Worm (Caenorhabditis elegans) whole organism, L4 larva: ENCODE results near the gene Y55F3AM.9.

Experiments
- F10B5.3 ChIP-seq: sonication (generic microtip); optimal IDR thresholded peaks from 2 replicates; lab custom pipeline; 2016; ENCODE audit warnings: mild to moderate bottlenecking, missing genetic modification characterization, missing compliant biosample characterization
- F26F4.8 ChIP-seq: fragments of 200-800 bp; sonication (Bioruptor generic); conservative IDR thresholded peaks from 2 replicates; pipeline ENCODE4 v1.3.6; 2022; ENCODE audit warnings: missing genetic modification characterization, missing compliant biosample characterization
- F37D6.2 ChIP-seq: sonication (generic microtip); optimal IDR thresholded peaks from 2 replicates; lab custom pipeline; 2016; ENCODE audit warnings: mild to moderate bottlenecking, missing genetic modification characterization, missing compliant biosample characterization
- F49E8.2 ChIP-seq: sonication (generic microtip); optimal IDR thresholded peaks from 2 replicates; lab custom pipeline; 2016; ENCODE audit warnings: missing compliant biosample characterization, mild to moderate bottlenecking, missing genetic modification characterization, borderline replicate concordance
- T26A8.4 ChIP-seq: fragments of 200-800 bp; sonication (Bioruptor generic); IDR thresholded peaks from 2 replicates; pipeline ENCODE4 v1.3.6; 2022; ENCODE audit warnings: missing genetic modification characterization, missing compliant biosample characterization
- Y48G9A.11 ChIP-seq: fragments of 200-800 bp; sonication (Bioruptor generic); IDR thresholded peaks from 2 replicates; pipeline ENCODE4 v1.3.6; 2022; ENCODE audit warnings: missing genetic modification reagents, missing genetic modification characterization, missing compliant biosample characterization
- aha-1 ChIP-seq: fragments of 150-350 bp; peaks from one replicate; lab custom pipeline; 2014; ENCODE audit warnings: missing biosample characterization, missing genetic modification characterization
- ceh-28 ChIP-seq: fragments of 150-350 bp; optimal IDR thresholded peaks from 2 replicates; lab custom pipeline; 2014; ENCODE audit warnings: missing biosample characterization, missing genetic modification reagents, missing genetic modification characterization
- ceh-62 ChIP-seq: sonication (generic microtip); optimal IDR thresholded peaks from 2 replicates; lab custom pipeline; 2017; ENCODE audit warnings: missing biosample characterization, missing genetic modification characterization
- daf-16 ChIP-seq, 3 experiments: sonication (generic microtip); optimal IDR thresholded peaks; 2 replicates each; lab custom pipeline; 2016 to 2017; ENCODE audit warnings: missing genetic modification characterization in 3 of 3, missing genetic modification reagents in 3 of 3, mild to moderate bottlenecking in 2 of 3, missing compliant biosample characterization in 2 of 3, missing biosample characterization in 1 of 3, moderate library complexity in 1 of 3
- daf-19 ChIP-seq: fragments of 200-800 bp; sonication (Bioruptor generic); conservative IDR thresholded peaks from 2 replicates; pipeline ENCODE4 v1.3.6; 2022; ENCODE audit warnings: missing genetic modification characterization, missing compliant biosample characterization
- dmd-6 ChIP-seq: fragments of 200-800 bp; sonication (Bioruptor generic); IDR thresholded peaks from 2 replicates; pipeline ENCODE4 v1.3.6; 2022; ENCODE audit warnings: missing genetic modification reagents, missing genetic modification characterization, missing compliant biosample characterization
- dve-1 ChIP-seq: sonication (generic microtip); optimal IDR thresholded peaks from 2 replicates; lab custom pipeline; 2017; ENCODE audit warnings: antibody characterized with exemption, mild to moderate bottlenecking, missing genetic modification characterization, missing compliant biosample characterization; ENCODE audit not compliant: insufficient read depth
- egl-27 ChIP-seq: sonication (generic microtip); optimal IDR thresholded peaks from 3 replicates; lab custom pipeline; 2017; ENCODE audit warnings: missing biosample characterization, missing genetic modification reagents, missing genetic modification characterization
- egl-43 ChIP-seq: fragments of 200-800 bp; sonication (Bioruptor generic); IDR thresholded peaks from 2 replicates; pipeline ENCODE4 v1.3.6; 2022; ENCODE audit warnings: missing genetic modification reagents, missing genetic modification characterization, missing compliant biosample characterization
- gei-8 ChIP-seq: fragments of 200-800 bp; sonication (Bioruptor generic); optimal IDR thresholded peaks from 2 replicates; lab custom pipeline; 2018; ENCODE audit warnings: mild to moderate bottlenecking, missing genetic modification characterization, missing compliant biosample characterization
- hif-1 ChIP-seq, 2 experiments: sonication (generic microtip); optimal IDR thresholded peaks; 2 replicates each; lab custom pipeline; 2016 to 2017; ENCODE audit warnings: missing compliant biosample characterization in 2 of 2, missing genetic modification characterization in 2 of 2, missing genetic modification reagents in 2 of 2, missing genotype in 2 of 2, mild to moderate bottlenecking in 1 of 2
- lin-38 ChIP-seq: fragments of 200-800 bp; sonication (Bioruptor generic); IDR thresholded peaks from 2 replicates; pipeline ENCODE4 v1.3.6; 2022; ENCODE audit warnings: missing genetic modification reagents, missing genetic modification characterization, missing compliant biosample characterization
- mdl-1 ChIP-seq, 2 experiments: fragments of 150-350 bp in 1 of 2; sonication (generic microtip) in 1 of 2; optimal IDR thresholded peaks; 2 replicates each; lab custom pipeline; 2014 to 2017; ENCODE audit warnings: missing biosample characterization in 2 of 2, missing genetic modification characterization in 2 of 2
- mdt-29 ChIP-seq: fragments of 200-800 bp; sonication (Bioruptor generic); IDR thresholded peaks from 2 replicates; pipeline ENCODE4 v1.3.6; 2022; ENCODE audit warnings: missing genetic modification reagents, missing genetic modification characterization, missing compliant biosample characterization
- nhr-111 ChIP-seq: fragments of 200-800 bp; sonication (Bioruptor generic); optimal IDR thresholded peaks from 2 replicates; lab custom pipeline; 2018; ENCODE audit warnings: mild to moderate bottlenecking, missing genetic modification characterization, missing compliant biosample characterization
- nhr-28 ChIP-seq: fragments of 150-350 bp; optimal IDR thresholded peaks from 2 replicates; lab custom pipeline; 2014; ENCODE audit warnings: missing biosample characterization, missing genetic modification characterization
- nhr-41 ChIP-seq: fragments of 200-800 bp; sonication (Bioruptor generic); IDR thresholded peaks from 2 replicates; pipeline ENCODE4 v1.3.6; 2022; ENCODE audit warnings: missing genetic modification reagents, missing genetic modification characterization, missing compliant biosample characterization
- nhr-6 ChIP-seq: fragments of 150-350 bp; optimal IDR thresholded peaks from 2 replicates; lab custom pipeline; 2014; ENCODE audit warnings: missing biosample characterization, missing genetic modification characterization
- nhr-77 ChIP-seq: fragments of 150-350 bp; optimal IDR thresholded peaks from 2 replicates; lab custom pipeline; 2014; ENCODE audit warnings: missing biosample characterization, missing genetic modification characterization
- pha-4 ChIP-seq, 2 experiments: fragments of 150-350 bp in 1 of 2; fragments of 200-800 bp in 1 of 2; sonication (Bioruptor generic) in 1 of 2; IDR thresholded peaks in 1 of 2; optimal IDR thresholded peaks in 1 of 2; 2 replicates each; pipeline versions ENCODE4 v1.3.6 to Lab custom; 2014 to 2022; ENCODE audit warnings: missing genetic modification characterization in 2 of 2, missing genetic modification reagents in 2 of 2, missing biosample characterization in 1 of 2, missing compliant biosample characterization in 1 of 2
- rbr-2 ChIP-seq: sonication (generic microtip); optimal IDR thresholded peaks from 2 replicates; lab custom pipeline; 2016; ENCODE audit warnings: missing genotype, missing genetic modification characterization, missing compliant biosample characterization
- set-16 ChIP-seq: fragments of 200-800 bp; sonication (Bioruptor generic); IDR thresholded peaks from 2 replicates; pipeline ENCODE4 v1.3.6; 2022; ENCODE audit warnings: missing genetic modification reagents, missing genetic modification characterization, missing compliant biosample characterization
- skn-1 ChIP-seq: fragments of 150-350 bp; optimal IDR thresholded peaks from 2 replicates; lab custom pipeline; 2014; ENCODE audit warnings: missing biosample characterization, missing genetic modification characterization
- tag-97 ChIP-seq: fragments of 200-800 bp; sonication (Bioruptor generic); IDR thresholded peaks from 2 replicates; pipeline ENCODE4 v1.3.6; 2022; ENCODE audit warnings: missing genetic modification characterization, missing compliant biosample characterization
- unc-130 ChIP-seq: sonication (generic microtip); optimal IDR thresholded peaks from 2 replicates; lab custom pipeline; 2016; ENCODE audit warnings: missing genetic modification reagents, missing genetic modification characterization, missing compliant biosample characterization
- unc-62 ChIP-seq, 3 experiments: fragments of 150-350 bp in 1 of 3; sonication (generic microtip); optimal IDR thresholded peaks in 2 of 3; peaks in 1 of 3; 1 replicate in 1 of 3; 2 replicates in 2 of 3; lab custom pipeline; 2014 to 2017; ENCODE audit warnings: missing biosample characterization in 3 of 3, missing genetic modification characterization in 3 of 3, missing genetic modification reagents in 3 of 3, missing genotype in 1 of 3
- zip-11 ChIP-seq: fragments of 200-800 bp; sonication (Bioruptor generic); IDR thresholded peaks from 2 replicates; pipeline ENCODE4 v1.3.6; 2022; ENCODE audit warnings: missing genetic modification characterization, missing compliant biosample characterization

Y55F3AM.9 gene

ce11 chrIV:1012447-1012846, 2.9 kb upstream of the Y55F3AM.9 start, which contains the start of gene rbm-39 (continued):
- TF ChIP-seq daf-16 (GFP tag; optimal IDR thresholded peaks at IDR 0.05; lab: Kevin White, UChicago) (peak; percentile 21 to 53), daf-16 (tag; optimal IDR thresholded peaks at IDR 0.05; lab: Kevin White, UChicago) (peak; percentile 55), egl-27 (no peak), F37D6.2 (peak; percentile 57), ceh-62 (tag; lab: Kevin White, UChicago) (no peak), nhr-6 (tag; lab: Kevin White, UChicago) (peak; percentile 77), dve-1 (tag; lab: Kevin White, UChicago) (peak; percentile 37), F49E8.2 (tag; lab: Kevin White, UChicago) (peak; percentile 4), daf-19 (GFP tag; lab: Robert Waterston, UW) (0 out of 2 replicates have a peak, but pooled peaks have one; percentile 39), nhr-28 (tag; lab: Kevin White, UChicago) (peak; percentile 36), tag-97 (no peak), F10B5.3 (tag; lab: Kevin White, UChicago) (peak; percentile 4), unc-62 (GFP tag; optimal IDR thresholded peaks at IDR 0.05 in 1 of 2; lab: Kevin White, UChicago) (peak in 1 of 2 experiments; percentile 32), unc-62 (tag; optimal IDR thresholded peaks at IDR 0.05; lab: Kevin White, UChicago) (no peak), egl-43 (GFP tag; lab: Robert Waterston, UW) (no peak), hif-1 (tag; optimal IDR thresholded peaks at IDR 0.05; lab: Kevin White, UChicago) (peak in 1 of 2 experiments; percentile 95), pha-4 (GFP tag; IDR thresholded peaks at IDR 0.05; lab: Robert Waterston, UW) (peak; percentile 17; the same call in 1 of the 2 replicates), pha-4 (tag; optimal IDR thresholded peaks at IDR 0.05; lab: Kevin White, UChicago) (no peak), unc-130 (GFP tag; lab: Kevin White, UChicago) (peak; percentile 76), rbr-2 (peak; percentile 75), lin-38 (peak; percentile 85)

ce11 chrIV:1011776-1012175, 2.2 kb upstream of the Y55F3AM.9 start:
- TF ChIP-seq aha-1 (peak; percentile 62), set-16 (GFP tag; lab: Robert Waterston, UW) (peak; percentile 59), unc-62 (GFP tag; optimal IDR thresholded peaks at IDR 0.05 in 1 of 2; lab: Kevin White, UChicago) (no peak), unc-62 (tag; optimal IDR thresholded peaks at IDR 0.05; lab: Kevin White, UChicago) (no peak), nhr-111 (GFP tag; lab: Kevin White, UChicago) (no peak)

- TF ChIP-seq F26F4.8 (no peak), aha-1 (peak; percentile 6)
Observed at ce11 chrIV:1010212-1010611, 678 bp upstream of the Y55F3AM.9 start, which contains the start of gene atg-3. atg-3 (plus strand) TSS chrIV:1010512.

ce11 chrIV:1006662-1007061, 2.9 kb downstream of the Y55F3AM.9 start:
- TF ChIP-seq ceh-28 (tag; lab: Kevin White, UChicago): peak; percentile 83
- peak; percentile 6 for TF ChIP-seq aha-1
- TF ChIP-seq mdt-29 (GFP tag; lab: Robert Waterston, UW): no peak

- TF ChIP-seq mdl-1 (tag; optimal IDR thresholded peaks at IDR 0.05; lab: Kevin White, UChicago): no peak
- TF ChIP-seq daf-19 (GFP tag; lab: Robert Waterston, UW): no peak
- TF ChIP-seq nhr-41 (GFP tag; lab: Robert Waterston, UW): no peak
- TF ChIP-seq gei-8 (GFP tag; lab: Kevin White, UChicago): no peak
- TF ChIP-seq T26A8.4 (GFP tag; lab: Robert Waterston, UW): no peak
Observed at ce11 chrIV:1005761-1006160, 3.8 kb downstream of the Y55F3AM.9 start, which contains the start of gene immp-2. immp-2 (minus strand) TSS chrIV:1005861.

- no peak for TF ChIP-seq zip-11 (GFP tag; lab: Robert Waterston, UW)
- no peak for TF ChIP-seq skn-1
- no peak for TF ChIP-seq dmd-6 (GFP tag; lab: Robert Waterston, UW)
- TF ChIP-seq nhr-41 (GFP tag; lab: Robert Waterston, UW): no peak
- TF ChIP-seq nhr-77 (tag; lab: Kevin White, UChicago): no peak
- TF ChIP-seq Y48G9A.11 (GFP tag; lab: Robert Waterston, UW): no peak
- no peak for TF ChIP-seq pha-4 (GFP tag; IDR thresholded peaks at IDR 0.05; lab: Robert Waterston, UW)
- no peak for TF ChIP-seq pha-4 (tag; optimal IDR thresholded peaks at IDR 0.05; lab: Kevin White, UChicago)
- peak; percentile 97 for TF ChIP-seq ceh-28 (tag; lab: Kevin White, UChicago)
- TF ChIP-seq, all 104 proteins: peak for 1
Observed at ce11 chrIV:1000441-1000840, 9.1 kb downstream of the Y55F3AM.9 start.
